Fruit fly (Drosophila melanogaster) whole organism, embryonic: ENCODE data around the gene CG4607.
A peak's percentile ranks its signal among the peaks of the same experiment; 100 is the strongest.

Experiments used
- Asciz ChIP-seq: fragments of 200-800 bp; sonication (Bioruptor generic); optimal IDR thresholded peaks from 2 replicates; lab custom pipeline; 2017; ENCODE audit warnings: missing biosample characterization, mild to moderate bottlenecking, missing genetic modification characterization, missing genetic modification reagents
- BEAF-32 ChIP-seq: fragments of 200-800 bp; sonication (Bioruptor generic); optimal IDR thresholded peaks from 3 replicates; lab custom pipeline; 2017; ENCODE audit warnings: missing biosample characterization, missing genetic modification characterization, mild to moderate bottlenecking, moderate library complexity, missing genetic modification reagents
- CG11398 ChIP-seq: fragments of 200-800 bp; sonication (Bioruptor generic); optimal IDR thresholded peaks from 2 replicates; lab custom pipeline; 2016; ENCODE audit warnings: missing biosample characterization, missing genetic modification characterization
- CG11723 ChIP-seq: fragments of 200-800 bp; sonication (Bioruptor generic); optimal IDR thresholded peaks from 2 replicates; lab custom pipeline; 2017; ENCODE audit warnings: missing biosample characterization, mild to moderate bottlenecking, missing genetic modification characterization
- CG12391 ChIP-seq: fragments of 200-800 bp; sonication (Bioruptor generic); optimal IDR thresholded peaks from 3 replicates; lab custom pipeline; 2018; ENCODE audit warnings: missing biosample characterization, mild to moderate bottlenecking, missing genetic modification characterization, moderate library complexity
- CG12744 ChIP-seq: fragments of 200-800 bp; sonication (Bioruptor generic); optimal IDR thresholded peaks from 2 replicates; lab custom pipeline; 2016; ENCODE audit warnings: missing biosample characterization, missing genetic modification characterization
- CG14014 ChIP-seq: fragments of 200-800 bp; sonication (Bioruptor generic); IDR thresholded peaks from 2 replicates; pipeline ENCODE4 v1.3.6; 2022; ENCODE audit warnings: missing biosample characterization, missing genetic modification characterization
- CG15696 ChIP-seq: fragments of 200-800 bp; sonication (Bioruptor generic); optimal IDR thresholded peaks from 2 replicates; lab custom pipeline; 2019; ENCODE audit warnings: missing biosample characterization, mild to moderate bottlenecking, missing genetic modification characterization, moderate library complexity
- CG17912 ChIP-seq: fragments of 200-800 bp; sonication (Bioruptor generic); optimal IDR thresholded peaks from 2 replicates; lab custom pipeline; 2018; ENCODE audit warnings: missing biosample characterization, mild to moderate bottlenecking, missing genetic modification characterization
- CG18476 ChIP-seq: fragments of 200-800 bp; sonication (Bioruptor generic); optimal IDR thresholded peaks from 2 replicates; lab custom pipeline; 2016; ENCODE audit warnings: missing biosample characterization, mild to moderate bottlenecking, missing genetic modification characterization
- CG31441 ChIP-seq: fragments of 200-800 bp; sonication (Bioruptor generic); IDR thresholded peaks from 2 replicates; pipeline ENCODE4 v1.3.6; 2022; ENCODE audit warnings: missing biosample characterization, missing genetic modification characterization
- CG3995 ChIP-seq: fragments of 200-800 bp; sonication (Bioruptor generic); optimal IDR thresholded peaks from 3 replicates; lab custom pipeline; 2016; ENCODE audit warnings: missing biosample characterization, missing genetic modification characterization
- CG4328 ChIP-seq: fragments of 200-800 bp; sonication (Bioruptor generic); optimal IDR thresholded peaks from 3 replicates; lab custom pipeline; 2017; ENCODE audit warnings: missing biosample characterization, missing genetic modification reagents, missing genetic modification characterization
- CG5180 ChIP-seq: fragments of 200-800 bp; sonication (Bioruptor generic); optimal IDR thresholded peaks from 3 replicates; lab custom pipeline; 2017; ENCODE audit warnings: missing biosample characterization, missing genetic modification characterization, mild to moderate bottlenecking, moderate library complexity, missing genetic modification reagents
- CG6175 ChIP-seq: fragments of 200-800 bp; sonication (Bioruptor generic); IDR thresholded peaks from 3 replicates; pipeline ENCODE4 v1.3.6; 2022; ENCODE audit warnings: missing biosample characterization, missing genetic modification characterization
- CG7556 ChIP-seq: fragments of 200-800 bp; sonication (Bioruptor generic); optimal IDR thresholded peaks from 2 replicates; lab custom pipeline; 2017; ENCODE audit warnings: missing biosample characterization, mild to moderate bottlenecking, missing genetic modification characterization
- CG7928 ChIP-seq: fragments of 200-800 bp; sonication (Bioruptor generic); optimal IDR thresholded peaks from 2 replicates; lab custom pipeline; 2017; ENCODE audit warnings: missing biosample characterization, mild to moderate bottlenecking, missing genetic modification characterization
- CG7987 ChIP-seq: fragments of 200-800 bp; sonication (Bioruptor generic); optimal IDR thresholded peaks from 2 replicates; lab custom pipeline; 2018; ENCODE audit warnings: missing biosample characterization, mild to moderate bottlenecking, missing genetic modification characterization, moderate library complexity
- Eip74EF ChIP-seq, 2 experiments: fragments of 200-800 bp in 1 of 2; fragments of >200 bp in 1 of 2; sonication (Bioruptor generic) in 1 of 2; optimal IDR thresholded peaks; 2 replicates each; lab custom pipeline; 2017 to 2019; ENCODE audit warnings: missing biosample characterization in 2 of 2, missing genetic modification characterization in 2 of 2, mild to moderate bottlenecking in 1 of 2, moderate library complexity in 1 of 2
- Elba2 ChIP-seq: fragments of 200-800 bp; sonication (Bioruptor generic); optimal IDR thresholded peaks from 3 replicates; lab custom pipeline; 2016; ENCODE audit warnings: missing biosample characterization, missing genetic modification characterization
- Fer3 ChIP-seq: fragments of 200-800 bp; sonication (Bioruptor generic); optimal IDR thresholded peaks from 2 replicates; lab custom pipeline; 2018; ENCODE audit warnings: missing biosample characterization, mild to moderate bottlenecking, missing genetic modification characterization, moderate library complexity
- HmgZ ChIP-seq: fragments of 200-800 bp; sonication (Bioruptor generic); optimal IDR thresholded peaks from 2 replicates; lab custom pipeline; 2018; ENCODE audit warnings: missing biosample characterization, mild to moderate bottlenecking, missing genetic modification characterization
- Hr78 ChIP-seq, 2 experiments: fragments of 200-800 bp in 1 of 2; fragments of >200 bp in 1 of 2; sonication (Bioruptor generic) in 1 of 2; optimal IDR thresholded peaks; 2 replicates each; lab custom pipeline; 2017 to 2019; ENCODE audit warnings: missing biosample characterization in 2 of 2, missing genetic modification characterization in 2 of 2, mild to moderate bottlenecking in 1 of 2, moderate library complexity in 1 of 2
- Hsf ChIP-seq: fragments of 200-800 bp; sonication (Bioruptor generic); optimal IDR thresholded peaks from 3 replicates; lab custom pipeline; 2016; ENCODE audit warnings: missing biosample characterization, missing genetic modification characterization
- MTF-1 ChIP-seq: fragments of 200-800 bp; sonication (Bioruptor generic); optimal IDR thresholded peaks from 2 replicates; lab custom pipeline; 2018; ENCODE audit warnings: missing biosample characterization, mild to moderate bottlenecking, missing genetic modification characterization, borderline replicate concordance
- Max ChIP-seq: fragments of 200-800 bp; sonication (Bioruptor generic); optimal IDR thresholded peaks from 2 replicates; lab custom pipeline; 2016; ENCODE audit warnings: missing biosample characterization, mild to moderate bottlenecking, missing genetic modification characterization
- Mrtf ChIP-seq: fragments of 200-800 bp; sonication (Bioruptor generic); IDR thresholded peaks from 3 replicates; pipeline ENCODE4 v1.3.6; 2022; ENCODE audit warnings: missing biosample characterization, missing genetic modification characterization
- NK7.1 ChIP-seq: fragments of 200-800 bp; sonication (Bioruptor generic); optimal IDR thresholded peaks from 3 replicates; lab custom pipeline; 2016; ENCODE audit warnings: missing biosample characterization, missing genetic modification characterization
- Oli ChIP-seq: fragments of 200-800 bp; sonication (Bioruptor generic); optimal IDR thresholded peaks from 2 replicates; lab custom pipeline; 2018; ENCODE audit warnings: missing biosample characterization, mild to moderate bottlenecking, missing genetic modification characterization, moderate library complexity
- Taf1 ChIP-seq: fragments of 200-800 bp; sonication (Bioruptor generic); IDR thresholded peaks from 2 replicates; pipeline ENCODE4 v1.3.6; 2022; ENCODE audit warnings: missing biosample characterization, missing genetic modification characterization
- abd-A ChIP-seq: fragments of 200-800 bp; sonication (Bioruptor generic); optimal IDR thresholded peaks from 3 replicates; lab custom pipeline; 2019; ENCODE audit warnings: missing biosample characterization, mild to moderate bottlenecking, missing genetic modification characterization, moderate library complexity
- cas ChIP-seq: fragments of 200-800 bp; sonication (Bioruptor generic); IDR thresholded peaks from 2 replicates; pipeline ENCODE4 v1.3.6; 2022; ENCODE audit warnings: missing biosample characterization, missing genetic modification characterization
- ems ChIP-seq: fragments of 200-800 bp; sonication (Bioruptor generic); optimal IDR thresholded peaks from 3 replicates; lab custom pipeline; 2016; ENCODE audit warnings: missing biosample characterization, missing genetic modification characterization
- gro ChIP-seq: fragments of 200-800 bp; sonication (Bioruptor generic); optimal IDR thresholded peaks from 2 replicates; lab custom pipeline; 2016; ENCODE audit warnings: missing biosample characterization, missing genetic modification characterization
- gsb ChIP-seq: fragments of 200-800 bp; sonication (Bioruptor generic); IDR thresholded peaks from 2 replicates; pipeline ENCODE4 v1.3.6; 2022; ENCODE audit warnings: missing biosample characterization, missing genetic modification characterization
- h ChIP-seq: fragments of >200 bp; optimal IDR thresholded peaks from 2 replicates; lab custom pipeline; 2017
- her ChIP-seq: fragments of 200-800 bp; sonication (Bioruptor generic); optimal IDR thresholded peaks from 2 replicates; lab custom pipeline; 2016; ENCODE audit warnings: missing biosample characterization, missing genetic modification characterization
- ken ChIP-seq: fragments of 200-800 bp; sonication (Bioruptor generic); IDR thresholded peaks from 3 replicates; pipeline ENCODE4 v1.3.6; 2022; ENCODE audit warnings: missing biosample characterization, missing genetic modification characterization
- lilli ChIP-seq: fragments of 200-800 bp; sonication (Bioruptor generic); optimal IDR thresholded peaks from 3 replicates; lab custom pipeline; 2016; ENCODE audit warnings: missing biosample characterization, missing genetic modification characterization
- lmd ChIP-seq: fragments of 200-800 bp; sonication (Bioruptor generic); IDR thresholded peaks from 2 replicates; pipeline ENCODE4 v1.3.6; 2022; ENCODE audit warnings: missing biosample characterization, missing genetic modification characterization
- otp ChIP-seq: fragments of 200-800 bp; sonication (Bioruptor generic); IDR thresholded peaks from 3 replicates; pipeline ENCODE4, ENCODE4 v1.3.6; 2022; ENCODE audit warnings: missing biosample characterization, missing genetic modification characterization
- pfk ChIP-seq: fragments of 200-800 bp; sonication (Bioruptor generic); optimal IDR thresholded peaks from 2 replicates; lab custom pipeline; 2018; ENCODE audit warnings: missing biosample characterization, mild to moderate bottlenecking, missing genetic modification characterization, moderate library complexity
- pzg ChIP-seq: fragments of 200-800 bp; sonication (Bioruptor generic); optimal IDR thresholded peaks from 3 replicates; lab custom pipeline; 2018; ENCODE audit warnings: missing biosample characterization, mild to moderate bottlenecking, missing genetic modification characterization, moderate library complexity
- run ChIP-seq: fragments of 200-800 bp; sonication (Bioruptor generic); optimal IDR thresholded peaks from 3 replicates; lab custom pipeline; 2018; ENCODE audit warnings: missing biosample characterization, mild to moderate bottlenecking, missing genetic modification characterization
- scrt ChIP-seq: fragments of 200-800 bp; sonication (Bioruptor generic); optimal IDR thresholded peaks from 2 replicates; lab custom pipeline; 2018; ENCODE audit warnings: missing biosample characterization, mild to moderate bottlenecking, missing genetic modification characterization, moderate library complexity
- sima ChIP-seq: fragments of 200-800 bp; sonication (Bioruptor generic); optimal IDR thresholded peaks from 2 replicates; lab custom pipeline; 2016; ENCODE audit warnings: missing biosample characterization, missing genetic modification characterization
- trh ChIP-seq: fragments of 200-800 bp; sonication (Bioruptor generic); optimal IDR thresholded peaks from 2 replicates; lab custom pipeline; 2016; ENCODE audit warnings: missing biosample characterization, missing genetic modification characterization
- tx ChIP-seq: fragments of 200-800 bp; sonication (Bioruptor generic); optimal IDR thresholded peaks from 2 replicates; lab custom pipeline; 2016; ENCODE audit warnings: missing biosample characterization, missing genetic modification characterization
- usp ChIP-seq: fragments of >200 bp; optimal IDR thresholded peaks from 2 replicates; lab custom pipeline; 2017; ENCODE audit warnings: missing biosample characterization, missing genetic modification characterization
- vnd ChIP-seq: fragments of 200-800 bp; sonication (Bioruptor generic); IDR thresholded peaks from 3 replicates; pipeline ENCODE4 v1.3.6; 2022; ENCODE audit warnings: missing biosample characterization, missing genetic modification characterization; ENCODE audit not compliant: partially characterized antibody

CG4607 gene

DNA sequence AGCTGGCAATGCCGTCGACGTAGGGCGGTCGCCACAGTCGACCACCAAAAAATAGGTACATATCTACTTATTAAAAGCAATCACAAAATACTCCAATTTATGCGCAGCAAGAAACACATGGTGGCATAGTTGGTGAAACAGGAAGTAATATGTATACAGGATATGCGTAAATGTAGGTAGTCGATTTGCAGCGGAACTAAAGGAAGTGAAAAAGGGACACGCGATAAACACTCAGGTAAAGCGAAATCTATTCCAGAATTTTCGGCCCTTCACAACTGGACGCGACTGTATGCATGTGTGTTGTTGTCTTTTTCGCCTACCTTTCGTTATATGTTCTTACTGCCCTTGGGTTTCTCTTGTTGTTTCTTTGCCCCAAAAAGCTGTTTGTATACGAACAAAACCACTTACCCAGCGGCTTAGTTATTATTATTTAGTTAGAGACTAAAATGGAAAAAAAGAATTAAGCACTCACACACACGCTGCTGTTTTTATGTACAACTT lies 27.3 kb downstream of the CG4607 start (continued):
- TF ChIP-seq Max (GFP tag; lab: Kevin White, UChicago), result peak; percentile 57
- TF ChIP-seq HmgZ (tag; lab: Kevin White, UChicago), result peak; percentile 89
- TF ChIP-seq CG5180 (GFP tag; lab: Kevin White, UChicago), result peak; percentile 67
- TF ChIP-seq Fer3 (tag; lab: Kevin White, UChicago), result peak; percentile 82
- peak; percentile 67 for TF ChIP-seq CG4328 (GFP tag; lab: Kevin White, UChicago)
- peak; percentile 75 for TF ChIP-seq Asciz
- TF ChIP-seq CG12744 (GFP tag; lab: Kevin White, UChicago), result peak; percentile 47
- TF ChIP-seq run (tag; lab: Kevin White, UChicago), result peak; percentile 51
- TF ChIP-seq gsb (GFP tag; lab: Robert Waterston, UW), result peak; percentile 75
- TF ChIP-seq CG11398 (GFP tag; lab: Kevin White, UChicago), result peak; percentile 65
- peak; percentile 3 for TF ChIP-seq abd-A (tag; lab: Kevin White, UChicago)
- TF ChIP-seq CG14014, result peak; percentile 84
- peak; percentile 40; the same call in 1 of the 3 replicates for TF ChIP-seq CG6175 (GFP tag; lab: Robert Waterston, UW)
- TF ChIP-seq scrt (GFP tag; lab: Kevin White, UChicago), result peak; percentile 65
- TF ChIP-seq vnd (GFP tag; lab: Robert Waterston, UW), result no peak
- peak; percentile 68 for TF ChIP-seq CG7987 (GFP tag; lab: Kevin White, UChicago)
- peak; percentile 84 for TF ChIP-seq lmd
- peak; percentile 61 for TF ChIP-seq CG17912 (GFP tag; lab: Kevin White, UChicago)
- TF ChIP-seq her (GFP tag; lab: Kevin White, UChicago), result peak; percentile 70
- no peak for TF ChIP-seq h (lab: Kevin White, UChicago)
- TF ChIP-seq CG3995 (GFP tag; lab: Kevin White, UChicago), result peak; percentile 23
- TF ChIP-seq CG12391 (tag; lab: Kevin White, UChicago), result peak; percentile 82
- TF ChIP-seq Mrtf (GFP tag; lab: Robert Waterston, UW), result peak; percentile 71; the same call in 2 of the 3 replicates
- TF ChIP-seq sima (GFP tag; lab: Kevin White, UChicago), result no peak
- peak; percentile 83 for TF ChIP-seq CG31441 (GFP tag; lab: Robert Waterston, UW)
- peak; percentile 50 for TF ChIP-seq MTF-1 (GFP tag; lab: Kevin White, UChicago)
- TF ChIP-seq CG11723 (GFP tag; lab: Kevin White, UChicago), result peak; percentile 76
- TF ChIP-seq ken, result peak; percentile 73; the same call in 2 of the 3 replicates
- peak; percentile 57; the same call in 2 of the 3 replicates for TF ChIP-seq otp (GFP tag; lab: Robert Waterston, UW)
- TF ChIP-seq Elba2 (GFP tag; lab: Kevin White, UChicago), result no peak
- TF ChIP-seq trh (GFP tag; lab: Kevin White, UChicago), result peak; percentile 1
- peak; percentile 45; the same call in 1 of the 2 replicates for TF ChIP-seq Taf1 (GFP tag; lab: Robert Waterston, UW)
- no peak for TF ChIP-seq BEAF-32 (GFP tag; lab: Kevin White, UChicago)
- TF ChIP-seq tx (GFP tag; lab: Kevin White, UChicago), result peak; percentile 70
- TF ChIP-seq Hsf, result peak; percentile 79
- TF ChIP-seq gro (GFP tag; lab: Kevin White, UChicago), result peak; percentile 42
- TF ChIP-seq cas (GFP tag; lab: Robert Waterston, UW), result no peak
- TF ChIP-seq Eip74EF (GFP tag; optimal IDR thresholded peaks at IDR 0.05; lab: Kevin White, UChicago), result peak in 1 of 2 experiments; percentile 49
- TF ChIP-seq pzg, result peak; percentile 3
- TF ChIP-seq NK7.1, result peak; percentile 16
- TF ChIP-seq usp, result no peak
- peak; percentile 71 for TF ChIP-seq ems (GFP tag; lab: Kevin White, UChicago)
- peak; percentile 84 for TF ChIP-seq lilli (GFP tag; lab: Kevin White, UChicago)
- TF ChIP-seq CG15696, result peak; percentile 80
- TF ChIP-seq CG18476 (GFP tag; lab: Kevin White, UChicago), result peak; percentile 36
- peak; percentile 89 for TF ChIP-seq Oli (tag; lab: Kevin White, UChicago)
- TF ChIP-seq CG7928, result peak; percentile 48
- TF ChIP-seq Hr78 (GFP tag; optimal IDR thresholded peaks at IDR 0.05; lab: Kevin White, UChicago), result peak in 1 of 2 experiments; percentile 54
- no peak for TF ChIP-seq pfk
- TF ChIP-seq CG7556 (GFP tag; lab: Kevin White, UChicago), result peak; percentile 85
